Worm (Caenorhabditis elegans) whole organism, early embryonic: ENCODE data around the gene C25H3.11.

Experiments used
- aly-1 ChIP-seq: sonication (generic microtip); optimal IDR thresholded peaks from 2 replicates; lab custom pipeline; 2016; ENCODE audit warnings: missing genetic modification characterization, missing compliant biosample characterization
- ama-1 ChIP-seq: fragments of 150-350 bp; optimal IDR thresholded peaks from 2 replicates; lab custom pipeline; 2014
- flt-1 ChIP-seq: fragments of 200-800 bp; sonication (Bioruptor generic); IDR thresholded peaks from 2 replicates; pipeline ENCODE4 v1.3.6; 2022; ENCODE audit warnings: missing genetic modification characterization, missing compliant biosample characterization
- hmbx-1 ChIP-seq: sonication (generic microtip); optimal IDR thresholded peaks from 2 replicates; lab custom pipeline; 2016; ENCODE audit warnings: mild to moderate bottlenecking, missing genetic modification characterization, missing compliant biosample characterization
- hmg-4 ChIP-seq: fragments of 200-800 bp; sonication (Bioruptor generic); optimal IDR thresholded peaks from 2 replicates; lab custom pipeline; 2018; ENCODE audit warnings: mild to moderate bottlenecking, missing genetic modification characterization, missing compliant biosample characterization
- sea-1 ChIP-seq: fragments of 200-800 bp; sonication (Bioruptor generic); conservative IDR thresholded peaks from 2 replicates; pipeline ENCODE4 v1.3.6; 2022; ENCODE audit warnings: missing genetic modification characterization, missing compliant biosample characterization
- tbx-37 ChIP-seq: fragments of 200-800 bp; sonication (Bioruptor generic); conservative IDR thresholded peaks from 2 replicates; pipeline ENCODE4 v1.3.6; 2022; ENCODE audit warnings: missing genetic modification reagents, missing genetic modification characterization, missing compliant biosample characterization
- tra-4 ChIP-seq: sonication (generic microtip); optimal IDR thresholded peaks from 2 replicates; lab custom pipeline; 2017; ENCODE audit warnings: missing genetic modification characterization, missing compliant biosample characterization

DNA sequence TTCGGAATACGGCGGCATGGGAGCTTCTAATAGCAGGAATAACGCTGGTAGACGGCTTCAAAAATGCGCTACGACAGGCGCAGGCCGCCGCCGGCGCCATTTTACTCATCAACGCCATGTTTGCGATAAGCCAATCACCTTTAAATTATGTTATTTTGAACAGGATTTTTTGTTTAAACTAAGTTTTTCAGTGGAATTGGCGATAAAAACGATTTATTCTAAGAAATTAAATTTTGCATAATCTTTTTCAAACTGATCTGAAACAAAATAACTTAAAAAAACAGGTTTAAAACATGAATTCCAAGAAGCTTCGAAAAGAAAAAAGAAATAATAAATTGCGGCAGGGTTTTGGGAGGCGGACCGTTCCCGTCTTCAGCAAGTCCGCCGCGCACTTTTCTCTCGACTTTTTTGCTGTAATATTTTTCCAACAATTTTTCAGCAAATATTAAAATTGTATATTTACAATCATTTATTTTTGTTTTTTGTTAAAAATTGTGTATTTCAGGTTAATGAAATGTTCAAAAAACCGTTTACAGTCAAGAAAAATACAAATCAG is 2.5 kb upstream of the C25H3.11 start, which contains the start of the genes ndub-5 and eif-2D:
- TF ChIP-seq tra-4 (no peak), sea-1 (GFP tag; lab: Robert Waterston, UW) (no peak), hmg-4 (GFP tag; lab: Kevin White, UChicago) (no peak), hmbx-1 (no peak), tbx-37 (GFP tag; lab: Robert Waterston, UW) (no peak), flt-1 (GFP tag; lab: Robert Waterston, UW) (0 out of 2 replicates have a peak, but pooled peaks have one; percentile 23), aly-1 (tag; lab: Kevin White, UChicago) (no peak), ama-1 (lab: Kevin White, UChicago) (no peak)
